Fruit fly (Drosophila melanogaster): ENCODE measurements around the gene CG14448.

Gene CG14448

DNA sequence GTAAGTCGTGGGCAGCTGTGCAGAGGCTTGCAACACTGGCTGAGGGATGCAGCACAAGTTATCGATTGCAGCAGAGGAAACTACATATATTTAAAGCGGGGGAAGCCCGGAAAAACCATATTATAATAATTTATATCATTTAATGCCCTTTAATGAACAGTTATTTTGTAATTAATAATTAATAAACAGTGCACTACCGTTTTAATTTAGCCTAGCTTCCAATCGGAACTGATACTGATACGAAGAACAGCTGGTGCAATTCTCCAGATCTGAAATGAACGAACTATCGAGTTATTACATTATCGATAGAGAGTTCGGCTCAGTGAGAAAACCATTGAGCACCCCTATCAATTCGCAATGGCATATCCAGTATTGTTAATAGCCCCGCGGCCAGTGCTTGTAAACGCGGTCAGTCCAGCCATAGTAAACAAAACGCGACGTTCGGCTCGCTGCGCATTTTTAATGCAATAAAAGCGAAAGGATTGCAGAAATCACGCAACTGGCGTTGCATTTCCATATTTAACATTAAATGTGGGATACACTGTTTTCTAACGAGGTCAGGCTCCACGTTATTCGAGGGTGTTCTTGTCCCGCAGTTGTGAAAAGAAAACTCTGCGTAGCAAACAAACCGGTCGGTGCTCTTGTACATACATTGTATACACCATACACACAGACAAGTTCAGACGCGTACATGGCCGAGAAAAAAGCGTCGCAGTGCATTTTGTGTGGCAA lies 46.7 kb upstream of the CG14448 start, which contains the start of gene CG7369 (continued):
- TF ChIP-seq CG2678 (tag; optimal IDR thresholded peaks at IDR 0.05) (peak; percentile 81), CG3726 (GFP tag; IDR thresholded peaks at IDR 0.05) (no peak), chinmo (GFP tag; IDR thresholded peaks at IDR 0.05; ENCODE audit: partially characterized antibody) (peak; percentile 53; the same call in 1 of the 4 replicates), CG10209 (GFP tag; optimal IDR thresholded peaks at IDR 0.05) (peak; percentile 86), CG10979 (tag; optimal IDR thresholded peaks at IDR 0.05) (peak; percentile 66), slou (GFP tag; optimal IDR thresholded peaks at IDR 0.05) (peak; percentile 76), chm (GFP tag; IDR thresholded peaks at IDR 0.05) (peak; percentile 84), C15 (GFP tag; IDR thresholded peaks at IDR 0.05) (no peak), zen2 (GFP tag; IDR thresholded peaks at IDR 0.05; ENCODE audit: partially characterized antibody) (peak; percentile 34; the same call in 1 of the 3 replicates), Sox100B (GFP tag; optimal IDR thresholded peaks at IDR 0.05) (peak; percentile 81), CG8281 (tag; optimal IDR thresholded peaks at IDR 0.05) (peak; percentile 33), ara (GFP tag; IDR thresholded peaks at IDR 0.05) (peak; percentile 67), sens (GFP tag) (peak; percentile 96), CG11085 (GFP tag; IDR thresholded peaks at IDR 0.05) (no peak; the same call in none of the 2 replicates), CG13894 (tag; optimal IDR thresholded peaks at IDR 0.05) (peak; percentile 81), ci (GFP tag; IDR thresholded peaks at IDR 0.05) (peak; percentile 78), CG10267 (tag; optimal IDR thresholded peaks at IDR 0.05) (peak; percentile 100), Ptx1 (GFP tag; IDR thresholded peaks at IDR 0.05) (peak; percentile 85), Six4 (GFP tag; optimal IDR thresholded peaks at IDR 0.05) (peak; percentile 77), esg (GFP tag; conservative IDR thresholded peaks at IDR 0.05) (peak; percentile 81), sob (GFP tag; IDR thresholded peaks at IDR 0.05) (peak; percentile 89), Dbx (GFP tag; IDR thresholded peaks at IDR 0.05) (peak; percentile 89), Side (GFP tag; optimal IDR thresholded peaks at IDR 0.05) (peak; percentile 81), ase (GFP tag; IDR thresholded peaks at IDR 0.05) (peak; percentile 68), dan (GFP tag; IDR thresholded peaks at IDR 0.05) (no peak), Mrtf (GFP tag; IDR thresholded peaks at IDR 0.05) (peak; percentile 70), bigmax (GFP tag; optimal IDR thresholded peaks at IDR 0.05) (no peak), CG4328 (GFP tag; optimal IDR thresholded peaks at IDR 0.05) (peak; percentile 82), GATAe (GFP tag; conservative IDR thresholded peaks at IDR 0.05) (0 out of 2 replicates have a peak, but pooled peaks have one; percentile 26), CG6654 (GFP tag; optimal IDR thresholded peaks at IDR 0.05) (peak; percentile 54), CG18764 (GFP tag; optimal IDR thresholded peaks at IDR 0.05) (peak; percentile 83), CG7839 (tag; optimal IDR thresholded peaks at IDR 0.05) (peak; percentile 75), dmrt99B (tag; optimal IDR thresholded peaks at IDR 0.05) (peak; percentile 76), Chrac-16 (GFP tag; optimal IDR thresholded peaks at IDR 0.05) (peak; percentile 89), CG7928 (GFP tag; optimal IDR thresholded peaks at IDR 0.05) (peak; percentile 95), pum (GFP tag; optimal IDR thresholded peaks at IDR 0.05) (peak; percentile 67), Ssrp (tag; optimal IDR thresholded peaks at IDR 0.05) (peak; percentile 73), CG7786 (GFP tag; optimal IDR thresholded peaks at IDR 0.05) (peak; percentile 77), Myb (GFP tag; optimal IDR thresholded peaks at IDR 0.05) (peak; percentile 62), Dll (GFP tag; IDR thresholded peaks at IDR 0.05; ENCODE audit: partially characterized antibody) (peak; percentile 91), row (GFP tag; IDR thresholded peaks at IDR 0.05) (peak; percentile 96), CG12659 (GFP tag; optimal IDR thresholded peaks at IDR 0.05) (peak; percentile 95), CG10565 (GFP tag; optimal IDR thresholded peaks at IDR 0.05) (no peak), CG1832 (GFP tag; optimal IDR thresholded peaks at IDR 0.05) (no peak), fu2 (GFP tag; optimal IDR thresholded peaks at IDR 0.05) (peak; percentile 77), nerfin-2 (GFP tag; IDR thresholded peaks at IDR 0.05; ENCODE audit: partially characterized antibody) (peak; percentile 59), fd96Cb (tag; optimal IDR thresholded peaks at IDR 0.05) (peak; percentile 67), oc (tag; optimal IDR thresholded peaks at IDR 0.05) (peak; percentile 47), CG31224 (GFP tag; IDR thresholded peaks at IDR 0.05) (peak; percentile 55), CG8478 (optimal IDR thresholded peaks at IDR 0.05) (no peak)

Data from whole organism, embryonic.